Worm (Caenorhabditis elegans) whole organism, dauer: ENCODE data around the gene nol-6.

Experiments
- unc-62 ChIP-seq: sonication (generic microtip); optimal IDR thresholded peaks from 2 replicates; lab custom pipeline; 2017; ENCODE audit warnings: missing biosample characterization, missing genetic modification reagents, missing genetic modification characterization

The nol-6 gene

DNA sequence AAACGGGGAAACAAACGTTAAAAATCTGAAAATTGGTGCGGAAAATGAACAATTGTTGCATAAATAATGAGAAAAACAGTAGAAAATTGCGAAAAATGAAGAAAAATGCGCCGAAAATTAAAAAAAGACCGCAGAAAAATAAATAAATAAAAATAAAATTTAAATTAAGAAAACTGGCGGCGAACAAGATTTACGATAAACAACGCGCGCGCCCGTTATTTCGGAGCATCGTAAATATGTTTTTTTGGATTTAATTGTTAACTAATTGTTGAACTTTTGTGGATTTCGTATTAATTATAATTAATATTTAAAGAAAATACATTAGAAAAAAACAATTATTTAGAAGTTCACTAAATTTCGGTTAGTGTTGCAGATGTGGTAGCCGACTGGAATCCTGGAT, 60.5 kb downstream of the nol-6 start:
- TF ChIP-seq unc-62 (GFP tag; lab: Kevin White, UChicago): no peak
